Fruit fly (Drosophila melanogaster): ENCODE results near the gene CG32228.

DNA sequence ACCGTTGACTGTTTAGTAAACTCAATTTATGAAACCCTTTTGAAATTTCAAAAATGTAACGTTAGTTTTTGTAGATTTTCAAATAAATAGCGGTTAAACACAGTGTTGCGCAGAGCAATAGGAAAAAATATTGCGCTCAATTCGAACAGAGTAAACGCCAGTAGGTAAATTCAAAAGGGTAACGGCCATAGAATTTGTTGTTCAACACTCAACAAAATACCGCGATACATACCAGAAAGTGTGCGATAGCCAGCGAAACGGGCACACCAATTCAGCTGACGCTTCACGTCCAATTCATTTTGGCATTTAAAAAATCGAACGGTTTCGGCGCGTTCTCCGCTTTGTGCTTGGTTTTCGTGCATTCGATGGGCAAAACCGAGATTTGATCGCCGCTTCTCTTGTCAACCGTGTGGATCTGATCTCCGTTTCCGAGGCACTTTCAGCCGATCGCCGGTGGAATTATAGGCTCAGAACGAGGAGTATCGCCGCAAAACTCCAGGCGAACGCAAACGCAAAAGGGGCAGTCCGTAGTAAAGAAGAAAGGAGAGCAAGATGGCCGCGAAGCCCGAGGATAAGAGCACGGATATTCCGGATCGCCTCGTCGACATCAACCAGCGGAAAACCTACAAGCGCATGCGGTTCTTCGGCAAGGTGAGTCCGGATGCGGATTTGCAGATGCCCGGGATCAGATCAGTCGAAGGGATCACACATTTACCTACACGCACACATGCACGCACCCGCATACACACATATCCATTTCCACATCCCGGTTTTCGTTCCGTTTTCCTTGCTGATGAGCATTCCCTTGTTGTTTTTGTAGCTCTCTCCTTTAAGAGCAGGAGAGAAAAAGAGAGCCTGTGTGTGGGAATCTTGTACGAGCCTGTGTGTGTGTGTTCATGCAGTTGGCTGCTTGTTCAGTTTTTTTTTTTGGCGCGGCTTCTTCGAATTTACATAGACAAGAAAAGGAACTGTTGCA lies 44.4 kb downstream of the CG32228 start:
- no peak for TF ChIP-seq Hr4 (GFP tag; optimal IDR thresholded peaks at IDR 0.05)
- no peak for TF ChIP-seq CG3919 (GFP tag; optimal IDR thresholded peaks at IDR 0.05)
- no peak for TF ChIP-seq CG11762 (GFP tag; optimal IDR thresholded peaks at IDR 0.05; ENCODE audit: insufficient read depth)
- TF ChIP-seq Gug (GFP tag; IDR thresholded peaks at IDR 0.05), result no peak
- no peak for TF ChIP-seq CG11902 (GFP tag; optimal IDR thresholded peaks at IDR 0.05)
- no peak for TF ChIP-seq acj6 (GFP tag; optimal IDR thresholded peaks at IDR 0.05)
- no peak for TF ChIP-seq CG6792 (GFP tag; optimal IDR thresholded peaks at IDR 0.05)
- no peak for TF ChIP-seq CG8632 (GFP tag; optimal IDR thresholded peaks at IDR 0.05)
- no peak for TF ChIP-seq OdsH (GFP tag; optimal IDR thresholded peaks at IDR 0.05)
